Fruit fly (Drosophila melanogaster) whole organism: ENCODE measurements around the gene CG11313.

Experiments used
- CG8478 ChIP-seq: fragments of >200 bp; optimal IDR thresholded peaks from 2 replicates; lab custom pipeline; 2018; ENCODE audit warnings: inconsistent platforms
- Dll ChIP-seq: fragments of >200 bp; optimal IDR thresholded peaks from 2 replicates; lab custom pipeline; 2017
- EcR ChIP-seq, 2 experiments: fragments of >200 bp; optimal IDR thresholded peaks; 2 replicates each; lab custom pipeline; 2017; ENCODE audit warnings: missing biosample characterization in 2 of 2, missing genetic modification characterization in 2 of 2, missing genetic modification reagents in 2 of 2
- pan ChIP-seq: fragments of >200 bp; optimal IDR thresholded peaks from 2 replicates; lab custom pipeline; 2017
- psq ChIP-seq: fragments of >200 bp; optimal IDR thresholded peaks from 2 replicates; lab custom pipeline; 2017
- usp ChIP-seq: fragments of >200 bp; optimal IDR thresholded peaks from 2 replicates; lab custom pipeline; 2017; ENCODE audit warnings: missing biosample characterization, missing genetic modification characterization, mixed read lengths

The CG11313 gene

dm6 chr3R:30734576-30734975 lies 3.6 kb upstream of the CG11313 start:
- TF ChIP-seq pan (lab: Kevin White, UChicago) (no peak), Dll (no peak), psq (lab: Kevin White, UChicago) (no peak), usp (GFP tag; lab: Kevin White, UChicago) (no peak), EcR (GFP tag; optimal IDR thresholded peaks at IDR 0.05; lab: Kevin White, UChicago) (no peak), CG8478 (no peak)

DNA sequence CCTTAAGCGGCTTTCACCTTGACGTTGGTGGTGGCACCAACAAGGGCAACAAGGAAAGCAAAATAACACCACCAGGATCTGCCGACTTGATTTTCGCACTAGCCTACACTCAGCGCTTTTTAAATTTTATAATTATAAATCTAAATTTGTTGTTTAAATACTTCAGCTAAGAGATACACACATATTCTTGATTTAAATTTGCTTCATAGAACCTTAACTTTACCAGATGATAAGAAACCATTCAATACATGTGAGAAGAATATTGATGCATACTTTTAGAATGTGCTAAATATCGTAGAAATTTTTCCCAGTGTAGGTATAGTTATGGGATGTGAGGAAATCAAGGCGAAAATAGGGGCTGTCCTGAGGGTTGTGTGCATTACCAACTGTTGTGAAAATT lies 2.1 kb upstream of the CG11313 start:
- TF ChIP-seq CG8478: no peak
- TF ChIP-seq usp (GFP tag; lab: Kevin White, UChicago): no peak

- TF ChIP-seq psq (lab: Kevin White, UChicago): no peak
- TF ChIP-seq usp (GFP tag; lab: Kevin White, UChicago): no peak
- TF ChIP-seq Dll: no peak
- TF ChIP-seq pan (lab: Kevin White, UChicago): no peak
- no peak for TF ChIP-seq EcR (GFP tag; optimal IDR thresholded peaks at IDR 0.05; lab: Kevin White, UChicago)
- no peak for TF ChIP-seq CG8478
Observed at dm6 chr3R:30729013-30729412, 2.0 kb downstream of the CG11313 start.

- TF ChIP-seq CG8478 (no peak), psq (lab: Kevin White, UChicago) (no peak), EcR (GFP tag; optimal IDR thresholded peaks at IDR 0.05; lab: Kevin White, UChicago) (no peak), pan (lab: Kevin White, UChicago) (no peak), usp (GFP tag; lab: Kevin White, UChicago) (no peak), Dll (no peak)
Observed at dm6 chr3R:30725787-30726186, 5.2 kb downstream of the CG11313 start, which contains the start of gene eIF4H2. Gene eIF4H2, plus strand, starts transcription at chr3R:30726087.

- no peak for TF ChIP-seq psq (lab: Kevin White, UChicago)
- TF ChIP-seq usp (GFP tag; lab: Kevin White, UChicago): no peak
Observed at dm6 chr3R:30722374-30722773, 8.6 kb downstream of the CG11313 start.

DNA sequence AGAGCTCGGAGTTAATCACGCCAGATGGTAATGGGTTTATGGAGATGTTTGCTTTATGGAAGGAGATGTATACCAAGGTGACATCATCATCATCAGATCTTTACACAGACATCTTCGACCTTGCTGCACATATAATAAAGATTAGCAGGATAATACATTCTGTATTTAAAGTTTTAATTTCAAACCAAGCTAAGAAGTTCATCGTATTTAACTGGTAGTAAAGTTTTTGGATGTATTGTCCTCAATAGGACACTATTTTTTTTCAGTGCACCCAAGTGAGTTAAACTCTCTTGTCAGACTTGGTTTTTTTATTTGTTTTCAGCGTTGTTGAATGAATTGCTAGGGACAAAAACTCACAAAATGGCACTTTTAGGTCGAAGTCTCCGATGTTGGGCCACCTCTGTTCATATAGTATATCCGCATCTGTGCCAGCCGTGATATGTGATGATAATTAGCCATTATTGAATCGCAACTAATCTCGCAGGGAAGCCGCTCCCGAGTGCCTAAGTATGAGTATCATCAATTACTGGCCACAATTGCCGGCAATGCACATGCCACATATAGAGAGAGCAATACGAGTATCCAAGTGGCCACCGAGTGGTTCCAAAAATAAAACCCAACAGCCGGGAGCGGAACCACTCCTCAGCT lies 9.6 kb downstream of the CG11313 start:
- TF ChIP-seq psq (lab: Kevin White, UChicago) (no peak), CG8478 (no peak), Dll (no peak), pan (lab: Kevin White, UChicago) (no peak), EcR (GFP tag; optimal IDR thresholded peaks at IDR 0.05; lab: Kevin White, UChicago) (no peak)

DNA sequence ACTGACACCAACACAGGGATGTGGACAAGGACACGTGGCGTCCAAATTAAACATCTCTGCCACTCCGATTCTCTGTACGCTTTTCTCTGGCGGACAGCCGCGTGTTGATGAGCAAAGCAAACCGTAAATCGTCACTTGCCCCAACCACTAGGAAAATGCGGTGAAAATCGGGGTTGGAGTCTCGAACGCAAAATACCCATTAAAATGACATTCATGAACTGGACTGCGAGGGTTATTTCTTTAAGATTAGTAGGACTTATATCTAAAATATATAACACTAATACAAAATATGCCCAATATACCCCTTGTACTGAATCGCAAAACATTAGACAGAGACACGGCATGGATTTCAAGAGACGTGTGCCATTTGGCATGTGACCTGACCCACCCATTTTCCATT lies 12.5 kb downstream of the CG11313 start:
- TF ChIP-seq EcR (GFP tag; optimal IDR thresholded peaks at IDR 0.05; lab: Kevin White, UChicago) (no peak), Dll (no peak), pan (lab: Kevin White, UChicago) (no peak), psq (lab: Kevin White, UChicago) (no peak), CG8478 (no peak), usp (GFP tag; lab: Kevin White, UChicago) (no peak)

dm6 chr3R:30714395-30714794 lies 16.6 kb downstream of the CG11313 start:
- no peak for TF ChIP-seq EcR (GFP tag; optimal IDR thresholded peaks at IDR 0.05; lab: Kevin White, UChicago)
- TF ChIP-seq usp (GFP tag; lab: Kevin White, UChicago): no peak
- TF ChIP-seq CG8478: no peak
- TF ChIP-seq pan (lab: Kevin White, UChicago): no peak
- no peak for TF ChIP-seq Dll
- TF ChIP-seq psq (lab: Kevin White, UChicago): no peak

DNA sequence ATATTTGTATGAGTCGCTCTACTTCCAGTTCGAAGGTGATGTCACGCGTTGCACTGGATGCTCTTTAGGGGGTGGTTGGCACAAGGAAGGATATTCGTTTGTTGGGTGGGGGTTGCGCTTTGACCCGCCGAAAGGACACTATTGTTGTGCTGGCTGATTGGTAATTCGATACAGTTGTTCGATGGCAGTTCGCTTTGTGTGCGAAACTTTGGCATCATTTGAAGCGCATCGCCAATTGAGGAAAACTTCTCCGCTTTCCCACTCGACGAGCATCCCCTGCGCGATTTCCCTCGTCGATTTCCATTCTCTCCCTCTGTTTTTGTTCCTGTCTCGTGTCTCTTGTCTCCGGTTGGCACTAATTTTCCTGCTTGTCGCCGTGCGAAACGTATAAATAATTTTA lies 20.5 kb downstream of the CG11313 start:
- TF ChIP-seq Dll (no peak), psq (lab: Kevin White, UChicago) (no peak), CG8478 (no peak), usp (GFP tag; lab: Kevin White, UChicago) (no peak), pan (lab: Kevin White, UChicago) (no peak), EcR (GFP tag; optimal IDR thresholded peaks at IDR 0.05; lab: Kevin White, UChicago) (no peak)

DNA sequence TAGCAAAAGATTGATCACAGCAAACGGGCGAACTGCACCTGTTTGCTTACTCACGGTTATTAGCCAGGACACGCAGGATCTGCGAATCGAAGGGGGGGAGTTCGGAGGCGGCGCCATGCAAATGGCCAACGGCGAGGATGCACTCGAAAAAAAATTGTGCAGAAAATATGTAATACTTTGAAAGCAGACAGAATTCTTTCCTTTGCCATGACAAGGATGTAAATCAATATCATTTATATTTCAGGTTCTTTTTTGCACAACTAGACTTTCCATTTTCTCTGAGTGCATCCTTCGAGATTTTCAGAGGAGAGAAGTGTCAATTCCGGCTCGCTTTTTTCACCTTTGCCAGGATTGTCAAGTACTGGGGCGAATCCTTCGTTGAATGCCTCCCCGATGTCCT lies 21.7 kb downstream of the CG11313 start:
- no peak for TF ChIP-seq CG8478
- TF ChIP-seq pan (lab: Kevin White, UChicago): no peak
- TF ChIP-seq psq (lab: Kevin White, UChicago): no peak
- no peak for TF ChIP-seq Dll
- no peak for TF ChIP-seq usp (GFP tag; lab: Kevin White, UChicago)
- TF ChIP-seq EcR (GFP tag; optimal IDR thresholded peaks at IDR 0.05; lab: Kevin White, UChicago): no peak

- no peak for TF ChIP-seq usp (GFP tag; lab: Kevin White, UChicago)
- TF ChIP-seq psq (lab: Kevin White, UChicago): no peak
- no peak for TF ChIP-seq EcR (GFP tag; optimal IDR thresholded peaks at IDR 0.05; lab: Kevin White, UChicago)
- no peak for TF ChIP-seq CG8478
- TF ChIP-seq Dll: no peak
- no peak for TF ChIP-seq pan (lab: Kevin White, UChicago)
Observed at dm6 chr3R:30706021-30706420, 24.9 kb downstream of the CG11313 start, which contains the start of gene CG31010. Gene CG31010, minus strand, starts transcription at chr3R:30706121.

dm6 chr3R:30699165-30699564 lies 31.8 kb downstream of the CG11313 start:
- TF ChIP-seq EcR (GFP tag; optimal IDR thresholded peaks at IDR 0.05; lab: Kevin White, UChicago) (no peak), Dll (no peak), psq (lab: Kevin White, UChicago) (no peak), pan (lab: Kevin White, UChicago) (no peak), CG8478 (no peak)

DNA sequence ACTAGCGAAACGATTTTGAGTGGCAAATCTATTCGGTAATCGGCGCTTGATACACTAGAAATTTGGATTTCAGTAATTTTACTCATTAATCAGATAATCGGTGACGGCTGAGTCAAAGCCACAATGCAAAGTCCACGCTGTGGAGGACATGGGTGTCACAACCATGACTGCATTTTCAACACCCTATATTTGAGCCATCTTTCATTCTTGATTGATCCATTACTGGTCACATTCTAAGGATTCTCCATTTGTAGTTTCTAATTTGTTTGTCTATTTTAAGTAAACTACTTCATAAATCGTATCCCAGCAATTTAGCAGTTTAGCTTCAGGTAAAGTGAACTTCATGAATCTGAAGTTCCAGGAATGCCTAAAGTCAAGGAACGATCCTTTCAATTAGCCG lies 33.9 kb downstream of the CG11313 start, which contains the start of gene Pka-C2:
TSS of gene Pka-C2 (minus strand) at position 101 of the 400 bp plus-strand sequence.
- TF ChIP-seq EcR (GFP tag; optimal IDR thresholded peaks at IDR 0.05; lab: Kevin White, UChicago) (no peak), Dll (no peak), pan (lab: Kevin White, UChicago) (no peak), CG8478 (no peak), psq (lab: Kevin White, UChicago) (no peak), usp (GFP tag; lab: Kevin White, UChicago) (no peak)
